Fruit fly (Drosophila melanogaster) whole organism, embryonic: ENCODE results near the gene CG5790.

ENCODE experiments used
- BEAF-32 ChIP-seq: fragments of 200-800 bp; sonication (Bioruptor generic); optimal IDR thresholded peaks from 3 replicates; lab custom pipeline; 2017; ENCODE audit warnings: missing biosample characterization, missing genetic modification characterization, mild to moderate bottlenecking, moderate library complexity, missing genetic modification reagents
- CG12219 ChIP-seq: fragments of 200-800 bp; sonication (Bioruptor generic); optimal IDR thresholded peaks from 3 replicates; lab custom pipeline; 2018; ENCODE audit warnings: missing biosample characterization, mild to moderate bottlenecking, missing genetic modification characterization
- CG12299 ChIP-seq: fragments of 200-800 bp; sonication (Bioruptor generic); optimal IDR thresholded peaks from 2 replicates; lab custom pipeline; 2018; ENCODE audit warnings: missing biosample characterization, mild to moderate bottlenecking, missing genetic modification characterization
- CG14710 ChIP-seq: fragments of 200-800 bp; sonication (Bioruptor generic); optimal IDR thresholded peaks from 3 replicates; lab custom pipeline; 2019; ENCODE audit warnings: missing biosample characterization, mild to moderate bottlenecking, missing genetic modification characterization, moderate library complexity
- CG14860 ChIP-seq: fragments of 200-800 bp; sonication (Bioruptor generic); IDR thresholded peaks from 3 replicates; pipeline ENCODE4 v1.3.6; 2022; ENCODE audit warnings: missing biosample characterization, missing genetic modification characterization; ENCODE audit not compliant: partially characterized antibody
- CG14965 ChIP-seq: fragments of 200-800 bp; sonication (Bioruptor generic); optimal IDR thresholded peaks from 2 replicates; lab custom pipeline; 2016; ENCODE audit warnings: missing biosample characterization, missing genetic modification characterization, borderline replicate concordance
- CG17802 ChIP-seq: fragments of 200-800 bp; sonication (Bioruptor generic); optimal IDR thresholded peaks from 2 replicates; lab custom pipeline; 2018; ENCODE audit warnings: missing biosample characterization, mild to moderate bottlenecking, missing genetic modification characterization, moderate library complexity
- CG18599 ChIP-seq: fragments of 200-800 bp; sonication (Bioruptor generic); optimal IDR thresholded peaks from 3 replicates; lab custom pipeline; 2017; ENCODE audit warnings: missing biosample characterization, missing genetic modification characterization, mild to moderate bottlenecking, moderate library complexity, missing genetic modification reagents
- CG18619 ChIP-seq: fragments of 200-800 bp; sonication (Bioruptor generic); optimal IDR thresholded peaks from 3 replicates; lab custom pipeline; 2017; ENCODE audit warnings: missing biosample characterization, mild to moderate bottlenecking, missing genetic modification characterization
- CG2875 ChIP-seq: fragments of 200-800 bp; sonication (Bioruptor generic); optimal IDR thresholded peaks from 2 replicates; lab custom pipeline; 2017; ENCODE audit warnings: missing biosample characterization, mild to moderate bottlenecking, missing genetic modification characterization, missing genetic modification reagents
- CG30020 ChIP-seq: fragments of 200-800 bp; optimal IDR thresholded peaks from 2 replicates; lab custom pipeline; 2019; ENCODE audit warnings: missing biosample characterization, mild to moderate bottlenecking, missing genetic modification characterization, moderate library complexity
- CG32532 ChIP-seq: fragments of 200-800 bp; sonication (Bioruptor generic); IDR thresholded peaks from 2 replicates; pipeline ENCODE4 v1.3.6; 2022; ENCODE audit warnings: missing biosample characterization, missing genetic modification characterization
- CG4424 ChIP-seq: fragments of 200-800 bp; sonication (Bioruptor generic); optimal IDR thresholded peaks from 3 replicates; lab custom pipeline; 2016; ENCODE audit warnings: missing biosample characterization, missing genetic modification characterization
- CG5953 ChIP-seq: fragments of 200-800 bp; sonication (Bioruptor generic); IDR thresholded peaks from 2 replicates; pipeline ENCODE4 v1.3.6; 2022; ENCODE audit warnings: missing biosample characterization, missing genetic modification characterization
- CG6765 ChIP-seq: fragments of 200-800 bp; sonication (Bioruptor generic); optimal IDR thresholded peaks from 3 replicates; lab custom pipeline; 2017; ENCODE audit warnings: missing biosample characterization, mild to moderate bottlenecking, missing genetic modification characterization
- CG7372 ChIP-seq: fragments of 200-800 bp; sonication (Bioruptor generic); IDR thresholded peaks from 2 replicates; pipeline ENCODE4 v1.3.6; 2022; ENCODE audit warnings: missing biosample characterization, missing genetic modification characterization
- CG7963 ChIP-seq: fragments of 200-800 bp; sonication (Bioruptor generic); IDR thresholded peaks from 3 replicates; pipeline ENCODE4 v1.3.6; 2022; ENCODE audit warnings: missing biosample characterization, missing genetic modification characterization; ENCODE audit not compliant: partially characterized antibody
- CG8765 ChIP-seq: fragments of 200-800 bp; sonication (Bioruptor generic); IDR thresholded peaks from 2 replicates; pipeline ENCODE4 v1.3.6; 2022; ENCODE audit warnings: missing biosample characterization, missing genetic modification characterization
- CG9609 ChIP-seq: fragments of 200-800 bp; sonication (Bioruptor generic); optimal IDR thresholded peaks from 3 replicates; lab custom pipeline; 2016; ENCODE audit warnings: missing biosample characterization, missing genetic modification characterization
- CkIIα-i1 ChIP-seq: fragments of 200-800 bp; sonication (Bioruptor generic); IDR thresholded peaks from 2 replicates; pipeline ENCODE4 v1.3.6; 2022; ENCODE audit warnings: missing biosample characterization, missing genetic modification characterization
- Ets97D ChIP-seq: fragments of 200-800 bp; sonication (Bioruptor generic); optimal IDR thresholded peaks from 3 replicates; lab custom pipeline; 2016; ENCODE audit warnings: missing biosample characterization, missing genetic modification characterization
- Hr3 ChIP-seq: fragments of 200-800 bp; sonication (Bioruptor generic); optimal IDR thresholded peaks from 3 replicates; lab custom pipeline; 2016; ENCODE audit warnings: missing biosample characterization, missing genetic modification characterization
- Hsf ChIP-seq: fragments of 200-800 bp; sonication (Bioruptor generic); optimal IDR thresholded peaks from 3 replicates; lab custom pipeline; 2016; ENCODE audit warnings: missing biosample characterization, missing genetic modification characterization
- MESR4 ChIP-seq: fragments of 200-800 bp; sonication (Bioruptor generic); optimal IDR thresholded peaks from 2 replicates; lab custom pipeline; 2018; ENCODE audit warnings: missing biosample characterization, mild to moderate bottlenecking, missing genetic modification characterization, moderate library complexity
- NfI ChIP-seq: fragments of 200-800 bp; sonication (Bioruptor generic); optimal IDR thresholded peaks from 3 replicates; lab custom pipeline; 2018; ENCODE audit warnings: missing biosample characterization, mild to moderate bottlenecking, missing genetic modification characterization, moderate library complexity
- Rfx ChIP-seq: fragments of 200-800 bp; sonication (Bioruptor generic); IDR thresholded peaks from 2 replicates; pipeline ENCODE4 v1.3.6; 2022; ENCODE audit warnings: missing biosample characterization, missing genetic modification characterization
- Tbp ChIP-seq: fragments of >200 bp; optimal IDR thresholded peaks from 2 replicates; lab custom pipeline; 2018; ENCODE audit warnings: missing biosample characterization, missing genetic modification characterization
- YL-1 ChIP-seq: fragments of 200-800 bp; sonication (Bioruptor generic); optimal IDR thresholded peaks from 3 replicates; lab custom pipeline; 2017; ENCODE audit warnings: missing biosample characterization, mild to moderate bottlenecking, missing genetic modification characterization
- ap ChIP-seq: fragments of 200-800 bp; sonication (Bioruptor generic); IDR thresholded peaks from 2 replicates; pipeline ENCODE4 v1.3.6; 2022; ENCODE audit warnings: missing biosample characterization, missing genetic modification characterization
- ash1 ChIP-seq: fragments of 200-800 bp; sonication (Bioruptor generic); optimal IDR thresholded peaks from 2 replicates; lab custom pipeline; 2018; ENCODE audit warnings: missing biosample characterization, mild to moderate bottlenecking, missing genetic modification characterization
- bab2 ChIP-seq: fragments of 200-800 bp; sonication (Bioruptor generic); optimal IDR thresholded peaks from 2 replicates; lab custom pipeline; 2016; ENCODE audit warnings: missing biosample characterization, missing genetic modification characterization
- cg ChIP-seq: fragments of 200-800 bp; sonication (Bioruptor generic); optimal IDR thresholded peaks from 3 replicates; lab custom pipeline; 2019; ENCODE audit warnings: missing biosample characterization, mild to moderate bottlenecking, missing genetic modification characterization, moderate library complexity
- corto ChIP-seq: fragments of 200-800 bp; sonication (Bioruptor generic); optimal IDR thresholded peaks from 2 replicates; lab custom pipeline; 2016; ENCODE audit warnings: missing biosample characterization, mild to moderate bottlenecking, missing genetic modification characterization, moderate library complexity
- cwo ChIP-seq: fragments of 200-800 bp; sonication (Bioruptor generic); optimal IDR thresholded peaks from 3 replicates; lab custom pipeline; 2017; ENCODE audit warnings: missing biosample characterization, missing genetic modification characterization, mild to moderate bottlenecking, moderate library complexity, missing genetic modification reagents
- esg ChIP-seq: fragments of 200-800 bp; sonication (Bioruptor generic); conservative IDR thresholded peaks from 2 replicates; pipeline ENCODE4 v1.3.6; 2022; ENCODE audit warnings: missing biosample characterization, missing genetic modification characterization
- eve ChIP-seq, 2 experiments: fragments of >200 bp; optimal IDR thresholded peaks; 2 replicates each; lab custom pipeline; 2017; ENCODE audit warnings: missing biosample characterization in 2 of 2, missing genetic modification characterization in 2 of 2
- gem ChIP-seq: fragments of 200-800 bp; sonication (Bioruptor generic); optimal IDR thresholded peaks from 2 replicates; lab custom pipeline; 2019; ENCODE audit warnings: missing biosample characterization, mild to moderate bottlenecking, missing genetic modification characterization, moderate library complexity
- gt ChIP-seq: fragments of 200-800 bp; sonication (Bioruptor generic); IDR thresholded peaks from 2 replicates; pipeline ENCODE4 v1.3.6; 2022; ENCODE audit warnings: missing biosample characterization, missing genetic modification characterization
- knrl ChIP-seq: fragments of 200-800 bp; sonication (Bioruptor generic); IDR thresholded peaks from 3 replicates; pipeline ENCODE4 v1.3.6; 2022; ENCODE audit warnings: missing biosample characterization, missing genetic modification characterization; ENCODE audit not compliant: partially characterized antibody
- luna ChIP-seq: fragments of 200-800 bp; sonication (Bioruptor generic); optimal IDR thresholded peaks from 2 replicates; lab custom pipeline; 2016; ENCODE audit warnings: missing biosample characterization, missing genetic modification characterization
- nom ChIP-seq: fragments of 200-800 bp; sonication (Bioruptor generic); optimal IDR thresholded peaks from 2 replicates; lab custom pipeline; 2017; ENCODE audit warnings: missing biosample characterization, missing genetic modification characterization, mild to moderate bottlenecking, moderate library complexity, missing genetic modification reagents
- pan ChIP-seq, 4 experiments: fragments of >200 bp in 3 of 4; fragments of 200-800 bp in 1 of 4; sonication (Bioruptor generic) in 1 of 4; optimal IDR thresholded peaks in 3 of 4; IDR thresholded peaks in 1 of 4; 2 replicates each; pipeline versions ENCODE4 v1.3.6 to Lab custom; 2017 to 2022; ENCODE audit warnings: missing biosample characterization in 2 of 4, missing genetic modification characterization in 2 of 4, mixed read lengths in 1 of 4
- pb ChIP-seq: fragments of 200-800 bp; sonication (Bioruptor generic); optimal IDR thresholded peaks from 3 replicates; lab custom pipeline; 2016; ENCODE audit warnings: missing biosample characterization, missing genetic modification characterization
- pros ChIP-seq: fragments of 200-800 bp; sonication (Bioruptor generic); optimal IDR thresholded peaks from 3 replicates; lab custom pipeline; 2019; ENCODE audit warnings: missing biosample characterization, mild to moderate bottlenecking, missing genetic modification characterization, moderate library complexity
- psq ChIP-seq: fragments of 200-800 bp; sonication (Bioruptor generic); optimal IDR thresholded peaks from 2 replicates; lab custom pipeline; 2017; ENCODE audit warnings: missing biosample characterization, missing genetic modification characterization
- sim ChIP-seq: fragments of 200-800 bp; sonication (Bioruptor generic); IDR thresholded peaks from 2 replicates; pipeline ENCODE4 v1.3.6; 2022; ENCODE audit warnings: missing biosample characterization, missing genetic modification characterization
- sisA ChIP-seq: fragments of 200-800 bp; sonication (Bioruptor generic); IDR thresholded peaks from 2 replicates; pipeline ENCODE4 v1.3.6; 2022; ENCODE audit warnings: missing biosample characterization, missing genetic modification characterization
- tap ChIP-seq: fragments of 200-800 bp; optimal IDR thresholded peaks from 3 replicates; lab custom pipeline; 2019; ENCODE audit warnings: missing biosample characterization, mild to moderate bottlenecking, missing genetic modification characterization, moderate library complexity
- tio ChIP-seq: fragments of 200-800 bp; sonication (Bioruptor generic); optimal IDR thresholded peaks from 2 replicates; lab custom pipeline; 2017; ENCODE audit warnings: missing biosample characterization, missing genetic modification characterization, inconsistent platforms
- zen ChIP-seq: fragments of 200-800 bp; sonication (Bioruptor generic); optimal IDR thresholded peaks from 3 replicates; lab custom pipeline; 2018; ENCODE audit warnings: missing biosample characterization, mild to moderate bottlenecking, missing genetic modification characterization, moderate library complexity

The CG5790 gene

dm6 chr2L:18310489-18310888, 15.8 kb downstream of the CG5790 start (continued):
- TF ChIP-seq CG18599 (GFP tag; lab: Kevin White, UChicago) (peak; percentile 61), CG14860 (GFP tag; lab: Robert Waterston, UW) (no peak), sisA (GFP tag; lab: Robert Waterston, UW) (peak; percentile 71), CG12219 (GFP tag; lab: Kevin White, UChicago) (peak; percentile 24), knrl (GFP tag; lab: Robert Waterston, UW) (no peak), CG5953 (GFP tag; lab: Robert Waterston, UW) (no peak), Hr3 (GFP tag; lab: Kevin White, UChicago) (peak; percentile 48), bab2 (GFP tag; lab: Kevin White, UChicago) (peak; percentile 15), pb (GFP tag; lab: Kevin White, UChicago) (no peak), cwo (no peak), YL-1 (GFP tag; lab: Kevin White, UChicago) (no peak), Hsf (peak; percentile 8), CkIIα-i1 (GFP tag; lab: Robert Waterston, UW) (no peak), pan (optimal IDR thresholded peaks at IDR 0.05; lab: Kevin White, UChicago) (no peak), pan (GFP tag; optimal IDR thresholded peaks at IDR 0.05 in 1 of 2, IDR thresholded peaks at IDR 0.05 in 1 of 2) (peak in 1 of 2 experiments; percentile 49), CG7372 (GFP tag; lab: Robert Waterston, UW) (no peak), nom (GFP tag; lab: Kevin White, UChicago) (peak; percentile 59), CG6765 (GFP tag; lab: Kevin White, UChicago) (no peak), Ets97D (GFP tag; lab: Kevin White, UChicago) (no peak), luna (no peak), NfI (peak; percentile 52), CG4424 (GFP tag; lab: Kevin White, UChicago) (peak; percentile 76), ap (0 out of 2 replicates have a peak, but pooled peaks have one; percentile 34), gem (tag; lab: Kevin White, UChicago) (peak; percentile 84), CG8765 (no peak), BEAF-32 (GFP tag; lab: Kevin White, UChicago) (no peak), esg (peak; percentile 54; the same call in 1 of the 2 replicates), psq (GFP tag; lab: Kevin White, UChicago) (no peak), pros (GFP tag; lab: Kevin White, UChicago) (no peak), zen (peak; percentile 24), CG7963 (GFP tag; lab: Robert Waterston, UW) (no peak), ash1 (no peak), tio (GFP tag; lab: Kevin White, UChicago) (peak; percentile 56), CG14710 (peak; percentile 74), CG30020 (tag; lab: Kevin White, UChicago) (no peak), cg (GFP tag; lab: Kevin White, UChicago) (no peak), gt (no peak), CG2875 (peak; percentile 9), CG18619 (GFP tag; lab: Kevin White, UChicago) (no peak), Tbp (GFP tag; lab: Kevin White, UChicago) (no peak), CG14965 (no peak), sim (GFP tag; lab: Robert Waterston, UW) (no peak), Rfx (0 out of 2 replicates have a peak, but pooled peaks have one; percentile 9), tap (peak; percentile 36), CG32532 (GFP tag; lab: Robert Waterston, UW) (peak; percentile 51; the same call in 1 of the 2 replicates), eve (GFP tag; optimal IDR thresholded peaks at IDR 0.05; lab: Kevin White, UChicago) (peak in 1 of 2 experiments; percentile 75), CG17802 (tag; lab: Kevin White, UChicago) (peak; percentile 38), MESR4 (GFP tag; lab: Kevin White, UChicago) (no peak), corto (GFP tag; lab: Kevin White, UChicago) (peak; percentile 43), CG12299 (tag; lab: Kevin White, UChicago) (no peak), CG9609 (GFP tag; lab: Kevin White, UChicago) (no peak)
